Worm (Caenorhabditis elegans) whole organism, L2 larva: ENCODE measurements around the gene letm-1.

Experiments used
- aly-2 ChIP-seq: fragments of 150-350 bp; optimal IDR thresholded peaks from 2 replicates; lab custom pipeline; 2014; ENCODE audit warnings: missing biosample characterization, missing genetic modification characterization
- ama-1 ChIP-seq: fragments of 150-350 bp; optimal IDR thresholded peaks from 2 replicates; lab custom pipeline; 2018; ENCODE audit warnings: inconsistent platforms
- ceh-82 ChIP-seq: fragments of 150-350 bp; optimal IDR thresholded peaks from 2 replicates; lab custom pipeline; 2014; ENCODE audit warnings: missing biosample characterization, missing genetic modification characterization
- elt-3 ChIP-seq: sonication (generic microtip); optimal IDR thresholded peaks from 2 replicates; lab custom pipeline; 2017; ENCODE audit warnings: missing biosample characterization, missing genetic modification characterization
- fos-1 ChIP-seq: fragments of 150-350 bp; optimal IDR thresholded peaks from 2 replicates; lab custom pipeline; 2014; ENCODE audit warnings: missing biosample characterization, missing genetic modification characterization
- lin-39 ChIP-seq: fragments of 150-350 bp; optimal IDR thresholded peaks from 2 replicates; lab custom pipeline; 2014; ENCODE audit warnings: missing biosample characterization, missing genetic modification reagents, missing genetic modification characterization
- skn-1 ChIP-seq: sonication (generic microtip); optimal IDR thresholded peaks from 2 replicates; lab custom pipeline; 2017; ENCODE audit warnings: missing biosample characterization, missing genetic modification characterization
- ztf-1 ChIP-seq: fragments of 200-800 bp; sonication (Bioruptor generic); conservative IDR thresholded peaks from 2 replicates; pipeline ENCODE4 v1.3.6; 2022; ENCODE audit warnings: missing genetic modification characterization, missing compliant biosample characterization
- ztf-4 ChIP-seq: fragments of 150-350 bp; optimal IDR thresholded peaks from 2 replicates; lab custom pipeline; 2014; ENCODE audit warnings: missing biosample characterization, missing genetic modification characterization

- TF ChIP-seq ama-1 (lab: Kevin White, UChicago) (no peak), ztf-4 (tag; lab: Kevin White, UChicago) (no peak), elt-3 (tag; lab: Kevin White, UChicago) (no peak), lin-39 (tag; lab: Kevin White, UChicago) (no peak), ztf-1 (GFP tag; lab: Robert Waterston, UW) (no peak), ceh-82 (no peak), skn-1 (tag; lab: Kevin White, UChicago) (no peak), aly-2 (tag; lab: Kevin White, UChicago) (no peak), fos-1 (no peak)
Measured at ce11 chrV:13647185-13647584, 13.9 kb upstream of the letm-1 start.
